Worm (Caenorhabditis elegans) whole organism, L4 larva: ENCODE data around the gene F59B2.12.
"Not testable (repeated sequence)": the region's sequence is repeated elsewhere in the genome, so short reads cannot be mapped to it uniquely, and the experiment has no call there.

Experiments
- ama-1 ChIP-seq: fragments of 150-350 bp; optimal IDR thresholded peaks from 2 replicates; lab custom pipeline; 2014; ENCODE audit warnings: inconsistent platforms, mixed read lengths
- daf-12 ChIP-seq: fragments of 150-350 bp; optimal IDR thresholded peaks from 2 replicates; lab custom pipeline; 2014; ENCODE audit warnings: missing biosample characterization, missing genetic modification reagents, missing genetic modification characterization
- dmd-9 ChIP-seq: fragments of 200-800 bp; sonication (Bioruptor generic); IDR thresholded peaks from 2 replicates; pipeline ENCODE4 v1.3.6; 2022; ENCODE audit warnings: missing genetic modification reagents, missing genetic modification characterization, missing compliant biosample characterization
- gei-8 ChIP-seq: fragments of 200-800 bp; sonication (Bioruptor generic); optimal IDR thresholded peaks from 2 replicates; lab custom pipeline; 2018; ENCODE audit warnings: mild to moderate bottlenecking, missing genetic modification characterization, missing compliant biosample characterization
- jun-1 ChIP-seq: fragments of 150-350 bp; optimal IDR thresholded peaks from 2 replicates; lab custom pipeline; 2014; ENCODE audit warnings: missing biosample characterization, missing genetic modification reagents, missing genetic modification characterization
- nhr-237 ChIP-seq: sonication (generic microtip); optimal IDR thresholded peaks from 2 replicates; lab custom pipeline; 2017; ENCODE audit warnings: missing biosample characterization, missing genetic modification characterization
- php-3 ChIP-seq: fragments of 200-800 bp; sonication (Bioruptor generic); IDR thresholded peaks from 2 replicates; pipeline ENCODE4 v1.3.6; 2022; ENCODE audit warnings: missing genetic modification reagents, missing genetic modification characterization, missing compliant biosample characterization

- TF ChIP-seq gei-8; php-3 (GFP tag; lab: Robert Waterston, UW); ama-1 (lab: Kevin White, UChicago); daf-12 (tag; lab: Kevin White, UChicago); nhr-237 (tag; lab: Kevin White, UChicago); dmd-9; jun-1 (tag; lab: Kevin White, UChicago): not testable (repeated sequence)
Observed at ce11 chrIII:8989752-8990151, 27.6 kb upstream of the F59B2.12 start, which contains the start of gene R08D7.7.
